Worm (Caenorhabditis elegans): ENCODE data around the gene F10G2.1.

F10G2.1 gene

DNA sequence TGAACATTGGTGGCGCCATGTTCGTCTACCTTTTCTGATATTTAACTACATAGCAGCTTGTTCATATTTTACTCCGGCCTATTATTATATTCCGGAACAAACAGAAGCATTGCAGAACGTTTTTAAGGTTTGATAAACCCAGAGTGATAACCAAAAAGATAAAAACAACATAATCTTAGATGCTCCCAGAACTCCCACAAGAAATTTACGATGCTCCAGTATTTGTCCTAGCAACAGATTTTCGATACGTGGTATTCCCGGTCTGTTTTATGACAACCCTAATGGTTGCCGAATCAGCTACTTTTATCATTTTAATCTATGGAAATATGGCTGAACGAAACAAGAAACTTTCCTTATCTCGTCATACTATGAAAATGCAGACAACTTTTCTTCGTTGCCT, 21.2 kb downstream of the F10G2.1 start:
- TF ChIP-seq flt-1 (GFP tag; IDR thresholded peaks at IDR 0.05): no peak
- no peak for TF ChIP-seq ztf-23 (GFP tag; IDR thresholded peaks at IDR 0.05)
- no peak for TF ChIP-seq tab-1 (GFP tag; IDR thresholded peaks at IDR 0.05)
- no peak for TF ChIP-seq T22C8.4 (GFP tag; IDR thresholded peaks at IDR 0.05)
- TF ChIP-seq ztf-29 (GFP tag; IDR thresholded peaks at IDR 0.05): no peak
- no peak for TF ChIP-seq ref-1 (GFP tag; conservative IDR thresholded peaks at IDR 0.05)
- no peak for TF ChIP-seq cog-1 (tag; optimal IDR thresholded peaks at IDR 0.05)
- no peak for TF ChIP-seq med-1 (GFP tag; optimal IDR thresholded peaks at IDR 0.05; ENCODE audit: insufficient read depth)
- TF ChIP-seq klf-2 (GFP tag; conservative IDR thresholded peaks at IDR 0.05): no peak

ce11 chrV:7355464-7355863, 23.1 kb downstream of the F10G2.1 start, which contains the start of gene tag-293:
Gene tag-293 (minus strand): TSS chrV:7355564.
- TF ChIP-seq ztf-29 (GFP tag; IDR thresholded peaks at IDR 0.05) (no peak), ztf-23 (GFP tag; IDR thresholded peaks at IDR 0.05) (no peak), cog-1 (tag; optimal IDR thresholded peaks at IDR 0.05) (no peak), tab-1 (GFP tag; IDR thresholded peaks at IDR 0.05) (no peak), T22C8.4 (GFP tag; IDR thresholded peaks at IDR 0.05) (no peak), med-1 (GFP tag; optimal IDR thresholded peaks at IDR 0.05; ENCODE audit: insufficient read depth) (no peak), klf-2 (GFP tag; conservative IDR thresholded peaks at IDR 0.05) (no peak), ref-1 (GFP tag; conservative IDR thresholded peaks at IDR 0.05) (no peak), flt-1 (GFP tag; IDR thresholded peaks at IDR 0.05) (no peak)

- TF ChIP-seq cog-1 (tag; optimal IDR thresholded peaks at IDR 0.05) (no peak), ztf-29 (GFP tag; IDR thresholded peaks at IDR 0.05) (no peak), klf-2 (GFP tag; conservative IDR thresholded peaks at IDR 0.05) (no peak), ztf-23 (GFP tag; IDR thresholded peaks at IDR 0.05) (no peak), tab-1 (GFP tag; IDR thresholded peaks at IDR 0.05) (no peak), med-1 (GFP tag; optimal IDR thresholded peaks at IDR 0.05; ENCODE audit: insufficient read depth) (no peak), flt-1 (GFP tag; IDR thresholded peaks at IDR 0.05) (no peak), ref-1 (GFP tag; conservative IDR thresholded peaks at IDR 0.05) (no peak)
Observed at ce11 chrV:7356684-7357083, 24.3 kb downstream of the F10G2.1 start, which contains the start of gene C03G6.21. Gene C03G6.21 (minus strand): TSS chrV:7356784.

DNA sequence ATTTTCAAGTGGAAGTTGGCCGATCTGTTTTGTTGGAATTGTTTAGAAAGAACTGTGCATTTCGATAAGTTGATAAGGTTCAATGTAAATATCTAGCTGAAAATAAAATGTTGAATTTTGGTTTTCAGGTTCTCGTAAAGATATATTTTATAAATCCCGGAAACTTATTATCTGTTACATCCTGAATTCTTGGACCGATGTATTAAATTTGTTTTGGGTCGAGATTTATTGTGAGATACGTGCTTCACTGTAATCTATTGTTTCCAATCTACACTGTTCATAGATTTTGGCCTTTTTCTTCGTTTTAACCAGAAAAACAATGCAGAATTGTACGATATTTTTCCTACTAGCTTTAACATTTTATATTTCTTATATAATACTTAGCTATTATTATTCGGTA, 24.8 kb downstream of the F10G2.1 start, which contains the start of gene C03G6.6:
TSS of gene C03G6.6 (plus strand) at position 301 of the 400 bp plus-strand sequence.
- TF ChIP-seq ref-1 (GFP tag; conservative IDR thresholded peaks at IDR 0.05) (no peak), ztf-23 (GFP tag; IDR thresholded peaks at IDR 0.05) (no peak)

- TF ChIP-seq cog-1 (tag; optimal IDR thresholded peaks at IDR 0.05) (no peak), ztf-29 (GFP tag; IDR thresholded peaks at IDR 0.05) (no peak), ztf-23 (GFP tag; IDR thresholded peaks at IDR 0.05) (no peak), tab-1 (GFP tag; IDR thresholded peaks at IDR 0.05) (no peak), med-1 (GFP tag; optimal IDR thresholded peaks at IDR 0.05; ENCODE audit: insufficient read depth) (no peak), ref-1 (GFP tag; conservative IDR thresholded peaks at IDR 0.05) (no peak), flt-1 (GFP tag; IDR thresholded peaks at IDR 0.05) (no peak), klf-2 (GFP tag; conservative IDR thresholded peaks at IDR 0.05) (no peak), T22C8.4 (GFP tag; IDR thresholded peaks at IDR 0.05) (no peak)
Observed at ce11 chrV:7361673-7362072, 29.3 kb downstream of the F10G2.1 start, which contains the start of gene cyp-35A1. Gene cyp-35A1 (minus strand): TSS chrV:7361773.

DNA sequence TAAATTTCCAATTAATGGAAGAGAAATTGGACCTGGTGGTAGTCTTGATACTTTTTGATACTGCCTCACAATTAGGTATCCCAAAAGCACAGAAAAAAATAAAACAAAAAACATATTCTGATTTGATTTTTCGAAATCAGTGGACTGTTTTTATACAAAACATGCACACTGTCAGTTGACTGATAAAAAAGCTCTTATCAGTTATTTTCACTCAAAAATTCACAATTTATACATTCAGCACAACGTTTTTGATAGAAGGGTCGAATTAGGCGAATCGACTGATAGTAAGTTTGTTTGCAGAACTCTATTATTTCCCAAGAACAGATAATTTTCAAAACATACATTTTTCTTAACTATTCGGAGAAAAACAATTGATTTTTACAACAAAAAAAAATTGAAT, 31.7 kb downstream of the F10G2.1 start, which contains the start of gene cyp-35A2:
TSS of gene cyp-35A2 (minus strand) at position 124 of the 400 bp plus-strand sequence.
- TF ChIP-seq klf-2 (GFP tag; conservative IDR thresholded peaks at IDR 0.05) (no peak), ztf-29 (GFP tag; IDR thresholded peaks at IDR 0.05) (no peak), med-1 (GFP tag; optimal IDR thresholded peaks at IDR 0.05; ENCODE audit: insufficient read depth) (no peak), ztf-23 (GFP tag; IDR thresholded peaks at IDR 0.05) (no peak), cog-1 (tag; optimal IDR thresholded peaks at IDR 0.05) (no peak), T22C8.4 (GFP tag; IDR thresholded peaks at IDR 0.05) (no peak)

ce11 chrV:7364951-7365350, 32.6 kb downstream of the F10G2.1 start, which contains the start of gene exc-13:
Gene exc-13 (plus strand): TSS chrV:7365251.
- TF ChIP-seq flt-1 (GFP tag; IDR thresholded peaks at IDR 0.05) (no peak), T22C8.4 (GFP tag; IDR thresholded peaks at IDR 0.05) (no peak), ztf-23 (GFP tag; IDR thresholded peaks at IDR 0.05) (no peak), ztf-29 (GFP tag; IDR thresholded peaks at IDR 0.05) (no peak), med-1 (GFP tag; optimal IDR thresholded peaks at IDR 0.05; ENCODE audit: insufficient read depth) (no peak), cog-1 (tag; optimal IDR thresholded peaks at IDR 0.05) (no peak), ref-1 (GFP tag; conservative IDR thresholded peaks at IDR 0.05) (no peak), klf-2 (GFP tag; conservative IDR thresholded peaks at IDR 0.05) (no peak)

DNA sequence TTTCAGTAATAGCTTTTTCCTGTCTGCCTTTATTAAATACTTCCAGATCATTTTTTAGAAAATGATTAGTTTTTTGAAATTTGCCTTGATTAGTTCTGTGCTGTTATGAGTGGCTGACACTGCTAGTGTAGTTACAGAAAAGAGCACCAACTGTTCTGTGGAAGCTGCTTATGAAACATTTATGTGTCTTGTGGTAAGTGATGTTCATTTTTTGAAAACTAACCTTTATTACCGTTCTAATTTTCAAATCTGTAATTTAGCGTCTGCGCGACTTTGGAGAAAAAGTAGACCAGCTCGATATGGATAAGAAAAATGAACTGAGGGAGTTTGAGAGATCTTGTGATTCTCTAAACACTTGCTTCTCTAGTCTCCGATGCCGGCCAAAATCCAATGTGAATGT, 37.2 kb downstream of the F10G2.1 start, which contains the start of gene srj-14:
TSS of gene srj-14 (plus strand) at position 131 of the 400 bp plus-strand sequence.
- TF ChIP-seq ref-1 (GFP tag; conservative IDR thresholded peaks at IDR 0.05) (no peak), cog-1 (tag; optimal IDR thresholded peaks at IDR 0.05) (no peak), ztf-23 (GFP tag; IDR thresholded peaks at IDR 0.05) (no peak), med-1 (GFP tag; optimal IDR thresholded peaks at IDR 0.05; ENCODE audit: insufficient read depth) (no peak), klf-2 (GFP tag; conservative IDR thresholded peaks at IDR 0.05) (no peak), flt-1 (GFP tag; IDR thresholded peaks at IDR 0.05) (no peak), T22C8.4 (GFP tag; IDR thresholded peaks at IDR 0.05) (no peak), tab-1 (GFP tag; IDR thresholded peaks at IDR 0.05) (no peak), ztf-29 (GFP tag; IDR thresholded peaks at IDR 0.05) (no peak)

DNA sequence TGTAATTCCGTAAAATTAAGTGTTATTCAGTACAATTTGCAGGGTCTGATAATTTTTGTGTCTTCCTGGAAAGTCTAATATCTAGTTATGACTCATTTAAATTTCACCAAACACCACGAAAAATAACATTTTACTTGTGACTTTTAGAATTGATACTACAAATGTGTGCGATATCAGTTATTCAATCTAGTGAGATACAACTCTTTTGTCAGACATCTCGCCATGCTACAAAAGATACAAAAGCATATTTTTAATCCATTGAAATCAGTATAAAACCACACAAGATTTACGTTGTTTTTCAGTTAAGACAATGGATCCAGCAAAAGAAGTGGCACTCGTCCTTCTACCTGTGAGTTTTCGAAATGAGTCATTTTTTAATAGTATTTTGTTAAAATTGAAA, 41.7 kb downstream of the F10G2.1 start, which contains the start of gene srx-56:
TSS of gene srx-56 (plus strand) at position 301 of the 400 bp plus-strand sequence.
- TF ChIP-seq klf-2 (GFP tag; conservative IDR thresholded peaks at IDR 0.05) (no peak), T22C8.4 (GFP tag; IDR thresholded peaks at IDR 0.05) (no peak), ztf-23 (GFP tag; IDR thresholded peaks at IDR 0.05) (no peak), cog-1 (tag; optimal IDR thresholded peaks at IDR 0.05) (no peak), flt-1 (GFP tag; IDR thresholded peaks at IDR 0.05) (no peak), med-1 (GFP tag; optimal IDR thresholded peaks at IDR 0.05; ENCODE audit: insufficient read depth) (no peak), ztf-29 (GFP tag; IDR thresholded peaks at IDR 0.05) (no peak), tab-1 (GFP tag; IDR thresholded peaks at IDR 0.05) (no peak), ref-1 (GFP tag; conservative IDR thresholded peaks at IDR 0.05) (no peak)

DNA sequence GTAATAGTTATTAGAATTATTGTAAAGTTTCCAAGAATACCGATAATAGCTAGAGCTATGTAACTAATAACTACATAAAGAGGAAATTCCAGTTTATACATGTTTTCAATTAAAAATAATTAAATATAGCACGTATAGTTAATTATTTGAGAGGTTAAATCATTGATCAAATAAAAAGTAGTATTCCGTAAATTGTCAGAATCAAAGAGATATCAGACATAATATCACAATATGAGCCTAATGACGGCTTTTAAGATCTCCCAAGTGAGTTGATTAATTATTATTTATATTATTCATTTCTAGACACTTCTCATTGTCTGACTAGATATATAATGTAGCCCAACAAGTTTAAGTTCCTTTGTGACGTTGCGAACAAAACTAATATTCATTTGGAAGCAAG, 47.0 kb downstream of the F10G2.1 start, which contains the start of gene srsx-24:
TSS of gene srsx-24 (minus strand) at position 101 of the 400 bp plus-strand sequence.
- TF ChIP-seq flt-1 (GFP tag; IDR thresholded peaks at IDR 0.05) (no peak), klf-2 (GFP tag; conservative IDR thresholded peaks at IDR 0.05) (no peak), T22C8.4 (GFP tag; IDR thresholded peaks at IDR 0.05) (no peak), ref-1 (GFP tag; conservative IDR thresholded peaks at IDR 0.05) (no peak), ztf-29 (GFP tag; IDR thresholded peaks at IDR 0.05) (no peak), ztf-23 (GFP tag; IDR thresholded peaks at IDR 0.05) (no peak)

Measured in whole organism, midembryonic.